Worm (Caenorhabditis elegans) whole organism, L4 larva: ENCODE results near the gene slc-25A18.1.
A peak's percentile ranks its signal among the peaks of the same experiment; 100 is the strongest.

Source experiments
- F10B5.3 ChIP-seq: sonication (generic microtip); optimal IDR thresholded peaks from 2 replicates; lab custom pipeline; 2016; ENCODE audit warnings: mild to moderate bottlenecking, missing genetic modification characterization, missing compliant biosample characterization
- F37D6.2 ChIP-seq: sonication (generic microtip); optimal IDR thresholded peaks from 2 replicates; lab custom pipeline; 2016; ENCODE audit warnings: mild to moderate bottlenecking, missing genetic modification characterization, missing compliant biosample characterization
- F49E8.2 ChIP-seq: sonication (generic microtip); optimal IDR thresholded peaks from 2 replicates; lab custom pipeline; 2016; ENCODE audit warnings: missing compliant biosample characterization, mild to moderate bottlenecking, missing genetic modification characterization, borderline replicate concordance
- R02D3.7 ChIP-seq: fragments of 150-350 bp; sonication (generic microtip); optimal IDR thresholded peaks from 3 replicates; lab custom pipeline; 2014; ENCODE audit warnings: missing biosample characterization, missing genetic modification characterization
- T20F7.1 ChIP-seq: fragments of 200-800 bp; sonication (Bioruptor generic); optimal IDR thresholded peaks from 2 replicates; lab custom pipeline; 2018; ENCODE audit warnings: mild to moderate bottlenecking, missing genetic modification characterization, missing compliant biosample characterization
- T26A8.4 ChIP-seq: fragments of 200-800 bp; sonication (Bioruptor generic); IDR thresholded peaks from 2 replicates; pipeline ENCODE4 v1.3.6; 2022; ENCODE audit warnings: missing genetic modification characterization, missing compliant biosample characterization
- Y48G9A.11 ChIP-seq: fragments of 200-800 bp; sonication (Bioruptor generic); IDR thresholded peaks from 2 replicates; pipeline ENCODE4 v1.3.6; 2022; ENCODE audit warnings: missing genetic modification reagents, missing genetic modification characterization, missing compliant biosample characterization
- aly-2 ChIP-seq: sonication (generic microtip); optimal IDR thresholded peaks from 2 replicates; lab custom pipeline; 2018; ENCODE audit warnings: missing biosample characterization, missing genetic modification characterization
- ceh-20 ChIP-seq: fragments of 200-800 bp; sonication (Bioruptor generic); IDR thresholded peaks from 2 replicates; pipeline ENCODE4 v1.3.6; 2022; ENCODE audit warnings: missing genetic modification reagents, missing genetic modification characterization, missing compliant biosample characterization
- ceh-28 ChIP-seq: fragments of 150-350 bp; optimal IDR thresholded peaks from 2 replicates; lab custom pipeline; 2014; ENCODE audit warnings: missing biosample characterization, missing genetic modification reagents, missing genetic modification characterization
- ceh-32 ChIP-seq: sonication (generic microtip); optimal IDR thresholded peaks from 2 replicates; lab custom pipeline; 2016; ENCODE audit warnings: mild to moderate bottlenecking, missing genetic modification characterization, missing compliant biosample characterization; ENCODE audit not compliant: poor library complexity
- ceh-82 ChIP-seq: sonication (generic microtip); optimal IDR thresholded peaks from 2 replicates; lab custom pipeline; 2017; ENCODE audit warnings: missing biosample characterization, missing genetic modification characterization
- daf-19 ChIP-seq: fragments of 200-800 bp; sonication (Bioruptor generic); conservative IDR thresholded peaks from 2 replicates; pipeline ENCODE4 v1.3.6; 2022; ENCODE audit warnings: missing genetic modification characterization, missing compliant biosample characterization
- dmd-6 ChIP-seq: fragments of 200-800 bp; sonication (Bioruptor generic); IDR thresholded peaks from 2 replicates; pipeline ENCODE4 v1.3.6; 2022; ENCODE audit warnings: missing genetic modification reagents, missing genetic modification characterization, missing compliant biosample characterization
- duxl-1 ChIP-seq: sonication (generic microtip); optimal IDR thresholded peaks from 2 replicates; lab custom pipeline; 2016; ENCODE audit warnings: mild to moderate bottlenecking, missing genetic modification characterization, moderate library complexity, missing compliant biosample characterization; ENCODE audit not compliant: poor library complexity
- egl-27 ChIP-seq: sonication (generic microtip); optimal IDR thresholded peaks from 3 replicates; lab custom pipeline; 2017; ENCODE audit warnings: missing biosample characterization, missing genetic modification reagents, missing genetic modification characterization
- gei-8 ChIP-seq: fragments of 200-800 bp; sonication (Bioruptor generic); optimal IDR thresholded peaks from 2 replicates; lab custom pipeline; 2018; ENCODE audit warnings: mild to moderate bottlenecking, missing genetic modification characterization, missing compliant biosample characterization
- hlh-11 ChIP-seq: fragments of 200-800 bp; sonication (Bioruptor generic); optimal IDR thresholded peaks from 2 replicates; lab custom pipeline; 2018; ENCODE audit warnings: mild to moderate bottlenecking, missing genetic modification characterization, missing compliant biosample characterization
- hlh-30 ChIP-seq: sonication (generic microtip); optimal IDR thresholded peaks from 2 replicates; lab custom pipeline; 2017; ENCODE audit warnings: antibody characterized with exemption, mild to moderate bottlenecking, missing genetic modification characterization, missing compliant biosample characterization; ENCODE audit not compliant: insufficient read depth
- hmg-1.1 ChIP-seq: fragments of 200-800 bp; sonication (Bioruptor generic); IDR thresholded peaks from 2 replicates; pipeline ENCODE4 v1.3.6; 2022; ENCODE audit warnings: missing genetic modification reagents, missing genetic modification characterization, missing compliant biosample characterization
- lin-13 ChIP-seq: fragments of 150-350 bp; optimal IDR thresholded peaks from 2 replicates; lab custom pipeline; 2014; ENCODE audit warnings: missing biosample characterization, missing genetic modification reagents, missing genetic modification characterization
- lin-39 ChIP-seq: fragments of 150-350 bp; optimal IDR thresholded peaks from 2 replicates; lab custom pipeline; 2014; ENCODE audit warnings: missing biosample characterization, missing genetic modification reagents, missing genetic modification characterization
- lir-3 ChIP-seq: sonication (generic microtip); optimal IDR thresholded peaks from 2 replicates; lab custom pipeline; 2016; ENCODE audit warnings: mild to moderate bottlenecking, missing genetic modification characterization, missing compliant biosample characterization
- lsy-2 ChIP-seq, 2 experiments: fragments of 150-350 bp in 1 of 2; sonication (generic microtip) in 1 of 2; optimal IDR thresholded peaks; 2 replicates each; lab custom pipeline; 2014 to 2017; ENCODE audit warnings: missing biosample characterization in 2 of 2, missing genetic modification characterization in 2 of 2
- madf-9 ChIP-seq: fragments of 200-800 bp; sonication (Bioruptor generic); conservative IDR thresholded peaks from 2 replicates; pipeline ENCODE4 v1.3.6; 2022; ENCODE audit warnings: missing genetic modification reagents, missing genetic modification characterization, missing compliant biosample characterization
- mes-2 ChIP-seq: sonication (generic microtip); optimal IDR thresholded peaks from 2 replicates; lab custom pipeline; 2016; ENCODE audit warnings: missing genotype, mild to moderate bottlenecking, missing genetic modification characterization, missing compliant biosample characterization; ENCODE audit not compliant: poor library complexity, severe bottlenecking
- nhr-10 ChIP-seq: fragments of 150-350 bp; optimal IDR thresholded peaks from 2 replicates; lab custom pipeline; 2014; ENCODE audit warnings: missing biosample characterization, missing genetic modification characterization
- nhr-28 ChIP-seq: fragments of 150-350 bp; optimal IDR thresholded peaks from 2 replicates; lab custom pipeline; 2014; ENCODE audit warnings: missing biosample characterization, missing genetic modification characterization
- nhr-42 ChIP-seq: fragments of 200-800 bp; sonication (Bioruptor generic); IDR thresholded peaks from 2 replicates; pipeline ENCODE4 v1.3.6; 2022; ENCODE audit warnings: missing genetic modification characterization, missing compliant biosample characterization
- nhr-6 ChIP-seq: fragments of 150-350 bp; optimal IDR thresholded peaks from 2 replicates; lab custom pipeline; 2014; ENCODE audit warnings: missing biosample characterization, missing genetic modification characterization
- php-3 ChIP-seq: fragments of 200-800 bp; sonication (Bioruptor generic); IDR thresholded peaks from 2 replicates; pipeline ENCODE4 v1.3.6; 2022; ENCODE audit warnings: missing genetic modification reagents, missing genetic modification characterization, missing compliant biosample characterization
- rbr-2 ChIP-seq: sonication (generic microtip); optimal IDR thresholded peaks from 2 replicates; lab custom pipeline; 2016; ENCODE audit warnings: missing genotype, missing genetic modification characterization, missing compliant biosample characterization
- sdz-12 ChIP-seq: fragments of 200-800 bp; sonication (Bioruptor generic); optimal IDR thresholded peaks from 2 replicates; lab custom pipeline; 2018; ENCODE audit warnings: mild to moderate bottlenecking, missing genetic modification characterization, missing compliant biosample characterization
- tra-1 ChIP-seq: fragments of 200-800 bp; sonication (Bioruptor generic); IDR thresholded peaks from 2 replicates; pipeline ENCODE4 v1.3.6; 2022; ENCODE audit warnings: missing genetic modification reagents, missing genetic modification characterization, missing compliant biosample characterization
- unc-130 ChIP-seq: sonication (generic microtip); optimal IDR thresholded peaks from 2 replicates; lab custom pipeline; 2016; ENCODE audit warnings: missing genetic modification reagents, missing genetic modification characterization, missing compliant biosample characterization
- unc-62 ChIP-seq, 3 experiments: fragments of 150-350 bp in 1 of 3; sonication (generic microtip); optimal IDR thresholded peaks in 2 of 3; peaks in 1 of 3; 1 replicate in 1 of 3; 2 replicates in 2 of 3; lab custom pipeline; 2014 to 2017; ENCODE audit warnings: missing biosample characterization in 3 of 3, missing genetic modification characterization in 3 of 3, missing genetic modification reagents in 3 of 3, missing genotype in 1 of 3
- vab-7 ChIP-seq: fragments of 200-800 bp; sonication (Bioruptor generic); IDR thresholded peaks from 2 replicates; pipeline ENCODE4 v1.3.6; 2022; ENCODE audit warnings: missing genetic modification reagents, missing genetic modification characterization, missing compliant biosample characterization
- zag-1 ChIP-seq: fragments of 150-350 bp; optimal IDR thresholded peaks from 2 replicates; lab custom pipeline; 2014; ENCODE audit warnings: missing biosample characterization, missing genetic modification characterization
- zfp-2 ChIP-seq: sonication (generic microtip); optimal IDR thresholded peaks from 2 replicates; lab custom pipeline; 2016; ENCODE audit warnings: mild to moderate bottlenecking, missing genetic modification characterization, missing compliant biosample characterization
- zip-11 ChIP-seq: fragments of 200-800 bp; sonication (Bioruptor generic); IDR thresholded peaks from 2 replicates; pipeline ENCODE4 v1.3.6; 2022; ENCODE audit warnings: missing genetic modification characterization, missing compliant biosample characterization
- zip-2 ChIP-seq: fragments of 150-350 bp; optimal IDR thresholded peaks from 2 replicates; lab custom pipeline; 2014; ENCODE audit warnings: missing biosample characterization, missing genetic modification characterization

slc-25A18.1 gene

ce11 chrX:14970221-14970801, 33.4 kb downstream of the slc-25A18.1 start, which contains the start of the genes flwr-1 and tbc-1 (continued):
- TF ChIP-seq T20F7.1 (GFP tag; lab: Kevin White, UChicago) = peak; percentile 94
- TF ChIP-seq gei-8 (GFP tag; lab: Kevin White, UChicago) = no peak
- no peak for TF ChIP-seq sdz-12 (GFP tag; lab: Kevin White, UChicago)
- no peak for TF ChIP-seq unc-62 (GFP tag; optimal IDR thresholded peaks at IDR 0.05 in 1 of 2; lab: Kevin White, UChicago)
- TF ChIP-seq unc-62 (tag; optimal IDR thresholded peaks at IDR 0.05; lab: Kevin White, UChicago) = no peak
- TF ChIP-seq hmg-1.1 (GFP tag; lab: Robert Waterston, UW) = peak; percentile 60; the same call in 1 of the 2 replicates
- TF ChIP-seq lin-13 (GFP tag; lab: Kevin White, UChicago) = no peak
- peak; percentile 81 for TF ChIP-seq hlh-30
- TF ChIP-seq daf-19 (GFP tag; lab: Robert Waterston, UW) = no peak
- TF ChIP-seq nhr-42 = no peak
- no peak for TF ChIP-seq zip-2 (tag; lab: Kevin White, UChicago)
- TF ChIP-seq F49E8.2 (tag; lab: Kevin White, UChicago) = no peak
- no peak for TF ChIP-seq zip-11 (GFP tag; lab: Robert Waterston, UW)
- TF ChIP-seq lin-39 (tag; lab: Kevin White, UChicago) = no peak
- TF ChIP-seq T26A8.4 (GFP tag; lab: Robert Waterston, UW) = no peak
- TF ChIP-seq F37D6.2 (tag; lab: Kevin White, UChicago) = no peak
- TF ChIP-seq lsy-2 (tag; optimal IDR thresholded peaks at IDR 0.05; lab: Kevin White, UChicago) = no peak
- TF ChIP-seq R02D3.7 (tag; lab: Kevin White, UChicago) = no peak
- no peak for TF ChIP-seq lir-3
- TF ChIP-seq tra-1 (GFP tag; lab: Robert Waterston, UW) = no peak
- TF ChIP-seq ceh-28 (tag; lab: Kevin White, UChicago) = peak; percentile 35
- no peak for TF ChIP-seq egl-27 (tag; lab: Kevin White, UChicago)
- TF ChIP-seq Y48G9A.11 (GFP tag; lab: Robert Waterston, UW) = no peak
- TF ChIP-seq vab-7 (GFP tag; lab: Robert Waterston, UW) = no peak
- no peak for TF ChIP-seq ceh-32 (tag; lab: Kevin White, UChicago)
- TF ChIP-seq madf-9 (GFP tag; lab: Robert Waterston, UW) = no peak
- peak; percentile 24 for TF ChIP-seq rbr-2 (tag; lab: Kevin White, UChicago)
- TF ChIP-seq ceh-20 = no peak
- TF ChIP-seq ceh-82 = no peak
- no peak for TF ChIP-seq duxl-1 (tag; lab: Kevin White, UChicago)
- peak; percentile 51 for TF ChIP-seq mes-2 (tag; lab: Kevin White, UChicago)
- no peak for TF ChIP-seq F10B5.3 (tag; lab: Kevin White, UChicago)
- no peak for TF ChIP-seq aly-2 (tag; lab: Kevin White, UChicago)
- no peak for TF ChIP-seq php-3 (GFP tag; lab: Robert Waterston, UW)
- no peak for TF ChIP-seq zag-1
- TF ChIP-seq nhr-10 (tag; lab: Kevin White, UChicago) = no peak
- peak; percentile 10 for TF ChIP-seq nhr-28 (tag; lab: Kevin White, UChicago)
- no peak for TF ChIP-seq unc-130

- no peak for TF ChIP-seq zfp-2 (tag; lab: Kevin White, UChicago)
- TF ChIP-seq nhr-6 (tag; lab: Kevin White, UChicago) = no peak
- peak; percentile 61 for TF ChIP-seq dmd-6 (GFP tag; lab: Robert Waterston, UW)
- no peak for TF ChIP-seq duxl-1 (tag; lab: Kevin White, UChicago)
- TF ChIP-seq hlh-11 (tag; lab: Kevin White, UChicago) = peak; percentile 25
Measured at ce11 chrX:14969615-14970014, 34.1 kb downstream of the slc-25A18.1 start.
